Worm (Caenorhabditis elegans): Measurements from ENCODE around the gene aagr-3.

ce11 chrV:9767941-9768340 is 38.6 kb upstream of the aagr-3 start:
- no peak for TF ChIP-seq ama-1 (optimal IDR thresholded peaks at IDR 0.05)
- no peak for TF ChIP-seq flt-1 (GFP tag; IDR thresholded peaks at IDR 0.05)
- TF ChIP-seq ceh-36 (tag; optimal IDR thresholded peaks at IDR 0.05): no peak
- TF ChIP-seq scrt-1 (GFP tag; IDR thresholded peaks at IDR 0.05): no peak
- no peak for TF ChIP-seq F13C5.2 (tag; optimal IDR thresholded peaks at IDR 0.05)
- no peak for TF ChIP-seq aly-1 (tag; optimal IDR thresholded peaks at IDR 0.05)
- no peak for TF ChIP-seq tbx-37 (GFP tag; conservative IDR thresholded peaks at IDR 0.05)
- no peak for TF ChIP-seq hmbx-1 (tag; optimal IDR thresholded peaks at IDR 0.05)
- no peak for TF ChIP-seq ceh-13 (GFP tag; optimal IDR thresholded peaks at IDR 0.05)
- TF ChIP-seq tbx-11 (GFP tag; IDR thresholded peaks at IDR 0.05): no peak
- no peak for TF ChIP-seq sea-1 (GFP tag; conservative IDR thresholded peaks at IDR 0.05)
- TF ChIP-seq pes-1 (GFP tag; IDR thresholded peaks at IDR 0.05): no peak
- no peak for TF ChIP-seq B0310.2 (tag; optimal IDR thresholded peaks at IDR 0.05)
